Worm (Caenorhabditis elegans): ENCODE data around the gene C33G3.5.

Gene C33G3.5

DNA sequence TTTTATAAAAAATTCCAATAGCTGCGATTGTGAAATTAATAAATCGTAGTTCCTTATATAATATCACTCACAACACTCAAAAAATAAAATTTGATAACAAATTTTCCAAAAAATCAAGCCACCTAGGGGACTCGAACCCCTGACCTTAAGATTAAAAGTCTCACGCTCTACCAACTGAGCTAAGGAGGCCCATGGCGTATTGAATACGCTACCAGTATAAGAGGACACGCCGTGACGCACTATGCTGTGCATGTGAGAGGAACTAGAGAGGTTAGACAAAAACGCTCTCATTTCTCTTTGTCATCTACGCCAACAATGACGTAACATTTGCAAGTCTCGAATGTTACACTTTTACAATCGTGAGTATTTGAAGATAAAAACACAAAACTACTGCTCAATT is 14.6 kb downstream of the C33G3.5 start (continued):
- peak; percentile 71 for TF ChIP-seq nhr-76 (tag; optimal IDR thresholded peaks at IDR 0.05)
- TF ChIP-seq elt-1 (tag; optimal IDR thresholded peaks at IDR 0.05) = peak; percentile 33
- no peak for TF ChIP-seq fos-1 (tag; optimal IDR thresholded peaks at IDR 0.05)
- peak; percentile 84 for TF ChIP-seq skn-1 (tag; optimal IDR thresholded peaks at IDR 0.05)
- TF ChIP-seq nhr-67 (tag; optimal IDR thresholded peaks at IDR 0.05) = no peak
- no peak for TF ChIP-seq ztf-11 (tag; optimal IDR thresholded peaks at IDR 0.05)
- peak; percentile 78 for TF ChIP-seq ztf-4 (tag; optimal IDR thresholded peaks at IDR 0.05)
- TF ChIP-seq eor-1 (tag; optimal IDR thresholded peaks at IDR 0.05) = peak in 1 of 2 experiments; percentile 48
- peak; percentile 88 for TF ChIP-seq ceh-82 (tag; optimal IDR thresholded peaks at IDR 0.05)
- peak; percentile 57 for TF ChIP-seq snpc-4 (tag; optimal IDR thresholded peaks at IDR 0.05)
- peak; percentile 61 for TF ChIP-seq R02D3.7 (tag; optimal IDR thresholded peaks at IDR 0.05)
- TF ChIP-seq jun-1 (tag; optimal IDR thresholded peaks at IDR 0.05) = peak; percentile 62
- TF ChIP-seq elt-3 (tag; optimal IDR thresholded peaks at IDR 0.05) = peak in 1 of 3 experiments; percentile 60

DNA sequence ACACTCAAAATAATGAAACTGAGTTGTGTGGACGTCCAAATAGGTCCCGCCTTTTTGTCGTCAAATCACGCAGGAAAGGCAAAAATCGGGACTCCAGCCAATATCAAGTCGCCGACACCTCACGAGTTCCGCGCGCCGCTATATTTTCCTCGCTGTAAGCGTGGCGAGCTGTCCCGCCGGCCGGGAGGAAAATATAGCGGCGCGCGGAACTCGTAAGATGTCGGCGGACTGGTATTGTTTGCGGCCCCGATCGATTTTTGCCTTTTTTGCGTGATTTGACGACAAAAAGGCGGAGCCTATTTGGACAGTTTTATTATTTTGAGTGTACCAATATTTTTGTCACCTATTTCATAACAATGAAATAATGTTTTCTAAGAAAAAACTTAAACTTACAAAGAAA is 15.7 kb downstream of the C33G3.5 start:
- TF ChIP-seq nhr-12 (tag; optimal IDR thresholded peaks at IDR 0.05) (no peak), nhr-11 (tag; optimal IDR thresholded peaks at IDR 0.05) (no peak)

DNA sequence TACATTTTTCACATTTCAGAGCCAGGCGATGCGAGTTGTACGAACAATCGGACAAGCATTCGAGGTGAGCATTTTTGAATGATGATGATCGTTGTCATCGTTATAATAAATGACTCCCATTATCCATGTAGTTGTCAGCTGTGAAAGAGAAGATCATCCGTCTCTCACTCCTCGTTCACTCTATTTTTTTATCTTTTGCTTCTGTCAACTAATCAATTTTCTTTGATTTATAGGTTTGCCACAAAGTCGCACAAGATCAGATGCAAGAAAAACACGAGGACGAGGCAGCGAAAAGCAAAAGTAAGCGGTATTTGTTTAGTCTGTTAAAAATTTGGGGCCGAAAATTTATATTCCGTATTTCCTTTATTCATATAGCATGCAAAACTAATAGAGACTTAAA is 21.9 kb downstream of the C33G3.5 start:
- no peak for TF ChIP-seq nhr-67 (tag; optimal IDR thresholded peaks at IDR 0.05)
- peak; percentile 54 for TF ChIP-seq egl-5 (tag; optimal IDR thresholded peaks at IDR 0.05)
- TF ChIP-seq lin-39 (tag; optimal IDR thresholded peaks at IDR 0.05) = peak; percentile 16
- no peak for TF ChIP-seq ztf-4 (tag; optimal IDR thresholded peaks at IDR 0.05)
- TF ChIP-seq daf-12 (tag; optimal IDR thresholded peaks at IDR 0.05) = no peak

DNA sequence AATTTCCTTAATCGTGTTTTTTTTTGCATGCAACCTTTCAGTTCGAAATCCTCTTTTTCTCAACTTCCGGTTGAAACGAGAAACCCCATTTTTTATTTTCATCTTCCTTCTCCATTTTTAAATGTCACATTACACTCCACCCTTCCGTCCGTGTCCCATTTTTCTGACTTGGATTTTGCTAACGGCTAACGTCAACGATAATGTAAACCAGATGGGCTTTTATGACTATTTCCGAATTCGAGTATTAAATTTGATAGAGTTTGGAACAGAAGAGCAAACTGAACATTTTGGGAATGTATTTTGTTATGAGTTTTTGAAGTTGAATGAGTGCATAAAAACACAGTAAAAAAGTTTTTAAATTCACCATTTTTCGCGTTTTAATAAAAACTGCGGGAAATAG is 22.8 kb downstream of the C33G3.5 start:
- no peak for TF ChIP-seq lin-15B (tag; optimal IDR thresholded peaks at IDR 0.05)
- TF ChIP-seq skn-1 (tag; optimal IDR thresholded peaks at IDR 0.05) = no peak
- TF ChIP-seq ceh-28 (tag; optimal IDR thresholded peaks at IDR 0.05) = no peak
- TF ChIP-seq nfya-1 (tag; optimal IDR thresholded peaks at IDR 0.05; ENCODE audit: insufficient read depth) = no peak
- no peak for TF ChIP-seq pha-4 (tag; optimal IDR thresholded peaks at IDR 0.05)
- no peak for TF ChIP-seq nhr-77 (tag; optimal IDR thresholded peaks at IDR 0.05)
- TF ChIP-seq nhr-25 (tag; optimal IDR thresholded peaks at IDR 0.05) = no peak
- TF ChIP-seq R02D3.7 (tag; optimal IDR thresholded peaks at IDR 0.05) = no peak
- no peak for TF ChIP-seq jun-1 (tag; optimal IDR thresholded peaks at IDR 0.05)
- TF ChIP-seq nhr-12 (tag; optimal IDR thresholded peaks at IDR 0.05) = no peak
- TF ChIP-seq sea-2 (GFP tag; optimal IDR thresholded peaks at IDR 0.05) = no peak
- TF ChIP-seq elt-3 (tag; optimal IDR thresholded peaks at IDR 0.05) = no peak
- TF ChIP-seq egl-27 (tag; optimal IDR thresholded peaks at IDR 0.05) = no peak

DNA sequence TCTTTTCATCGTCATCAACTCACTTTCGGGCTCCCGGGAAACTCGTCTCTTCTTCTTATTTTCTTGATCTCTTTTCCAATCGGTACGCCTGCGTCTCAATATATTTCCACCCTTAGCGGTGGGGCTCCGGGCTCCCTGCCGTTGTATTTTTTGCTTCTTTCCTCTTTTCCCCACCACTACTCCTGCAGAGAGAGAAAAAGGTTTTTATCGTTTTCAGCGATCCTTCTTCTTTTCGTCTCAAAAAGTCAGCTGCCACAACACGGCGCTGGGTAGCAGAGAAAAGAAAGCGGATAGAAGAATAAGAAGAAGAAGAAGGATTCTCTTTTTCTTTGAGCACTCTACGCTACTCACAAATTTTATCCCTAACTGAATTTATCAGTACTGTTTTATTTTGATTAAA is 23.7 kb downstream of the C33G3.5 start:
- TF ChIP-seq egl-5 (tag; optimal IDR thresholded peaks at IDR 0.05) (no peak), daf-12 (tag; optimal IDR thresholded peaks at IDR 0.05) (no peak), elt-1 (tag; optimal IDR thresholded peaks at IDR 0.05) (no peak), sea-2 (GFP tag; optimal IDR thresholded peaks at IDR 0.05) (no peak), nhr-25 (tag; optimal IDR thresholded peaks at IDR 0.05) (no peak), pqm-1 (tag; optimal IDR thresholded peaks at IDR 0.05) (no peak), eor-1 (tag; optimal IDR thresholded peaks at IDR 0.05) (no peak), ceh-9 (tag; optimal IDR thresholded peaks at IDR 0.05) (no peak), jun-1 (tag; optimal IDR thresholded peaks at IDR 0.05) (no peak), ztf-4 (tag; optimal IDR thresholded peaks at IDR 0.05) (no peak), unc-62 (GFP tag; optimal IDR thresholded peaks at IDR 0.05) (no peak), nhr-43 (tag; optimal IDR thresholded peaks at IDR 0.05; ENCODE audit: poor library complexity, severe bottlenecking) (no peak), unc-39 (tag; optimal IDR thresholded peaks at IDR 0.05) (no peak), nhr-237 (tag; optimal IDR thresholded peaks at IDR 0.05) (no peak), lin-15B (tag; optimal IDR thresholded peaks at IDR 0.05) (no peak), nfya-1 (tag; optimal IDR thresholded peaks at IDR 0.05; ENCODE audit: insufficient read depth) (no peak)

DNA sequence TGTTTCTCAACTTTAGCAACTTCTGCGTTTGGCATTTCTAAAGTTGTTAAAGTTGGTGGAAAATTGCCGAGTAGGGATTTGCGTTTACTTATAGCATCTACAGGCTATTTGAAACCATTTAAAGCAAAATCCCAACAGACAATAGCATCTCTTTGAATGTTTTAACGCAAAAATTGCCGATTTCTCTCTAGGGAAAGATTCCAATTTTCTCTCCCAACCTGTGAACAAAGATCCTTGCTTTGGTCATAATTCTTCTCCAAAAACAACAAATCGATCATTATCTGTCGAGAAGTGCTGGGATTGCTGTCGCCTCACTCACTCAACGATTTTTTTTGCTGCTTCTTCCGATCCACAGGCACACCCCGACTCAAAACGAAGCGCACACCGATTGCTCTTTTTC is 24.7 kb downstream of the C33G3.5 start:
- no peak for TF ChIP-seq elt-3 (tag; optimal IDR thresholded peaks at IDR 0.05)
- TF ChIP-seq nhr-12 (tag; optimal IDR thresholded peaks at IDR 0.05) = no peak
- TF ChIP-seq unc-62 (GFP tag; optimal IDR thresholded peaks at IDR 0.05) = no peak
- TF ChIP-seq fkh-2 (tag; optimal IDR thresholded peaks at IDR 0.05) = no peak
- TF ChIP-seq tbx-2 (tag; optimal IDR thresholded peaks at IDR 0.05) = no peak
- no peak for TF ChIP-seq mdl-1 (tag; optimal IDR thresholded peaks at IDR 0.05)
- TF ChIP-seq lin-15B (tag; optimal IDR thresholded peaks at IDR 0.05) = no peak
- no peak for TF ChIP-seq ztf-4 (tag; optimal IDR thresholded peaks at IDR 0.05)
- TF ChIP-seq unc-39 (tag; optimal IDR thresholded peaks at IDR 0.05) = no peak
- no peak for TF ChIP-seq nhr-237 (tag; optimal IDR thresholded peaks at IDR 0.05)
- no peak for TF ChIP-seq ZK546.5 (tag; optimal IDR thresholded peaks at IDR 0.05)
- TF ChIP-seq egl-27 (tag; optimal IDR thresholded peaks at IDR 0.05) = no peak
- no peak for TF ChIP-seq nfya-1 (tag; optimal IDR thresholded peaks at IDR 0.05; ENCODE audit: insufficient read depth)
- no peak for TF ChIP-seq ceh-9 (tag; optimal IDR thresholded peaks at IDR 0.05)
- TF ChIP-seq fos-1 (tag; optimal IDR thresholded peaks at IDR 0.05) = no peak
- TF ChIP-seq elt-1 (tag; optimal IDR thresholded peaks at IDR 0.05) = no peak
